Worm (Caenorhabditis elegans) whole organism, L4 larva: ENCODE measurements around the gene nhr-39.

Experiments used
- F10B5.3 ChIP-seq: sonication (generic microtip); optimal IDR thresholded peaks from 2 replicates; lab custom pipeline; 2016; ENCODE audit warnings: mild to moderate bottlenecking, missing genetic modification characterization, missing compliant biosample characterization
- F37D6.2 ChIP-seq: sonication (generic microtip); optimal IDR thresholded peaks from 2 replicates; lab custom pipeline; 2016; ENCODE audit warnings: mild to moderate bottlenecking, missing genetic modification characterization, missing compliant biosample characterization
- F44E2.7 ChIP-seq: fragments of 200-800 bp; sonication (Bioruptor generic); IDR thresholded peaks from 2 replicates; pipeline ENCODE4 v2.1.2; 2022; ENCODE audit warnings: missing genetic modification characterization, missing compliant biosample characterization
- T20F7.1 ChIP-seq: fragments of 200-800 bp; sonication (Bioruptor generic); optimal IDR thresholded peaks from 2 replicates; lab custom pipeline; 2018; ENCODE audit warnings: mild to moderate bottlenecking, missing genetic modification characterization, missing compliant biosample characterization
- Y48G9A.11 ChIP-seq: fragments of 200-800 bp; sonication (Bioruptor generic); IDR thresholded peaks from 2 replicates; pipeline ENCODE4 v1.3.6; 2022; ENCODE audit warnings: missing genetic modification reagents, missing genetic modification characterization, missing compliant biosample characterization
- ama-1 ChIP-seq: fragments of 150-350 bp; optimal IDR thresholded peaks from 2 replicates; lab custom pipeline; 2014; ENCODE audit warnings: inconsistent platforms, mixed read lengths
- arid-1 ChIP-seq: fragments of 200-800 bp; sonication (Bioruptor generic); conservative IDR thresholded peaks from 2 replicates; pipeline ENCODE4 v1.3.6; 2022; ENCODE audit warnings: missing genetic modification reagents, missing genetic modification characterization, missing compliant biosample characterization
- ceh-20 ChIP-seq: fragments of 200-800 bp; sonication (Bioruptor generic); IDR thresholded peaks from 2 replicates; pipeline ENCODE4 v1.3.6; 2022; ENCODE audit warnings: missing genetic modification reagents, missing genetic modification characterization, missing compliant biosample characterization
- ceh-82 ChIP-seq: sonication (generic microtip); optimal IDR thresholded peaks from 2 replicates; lab custom pipeline; 2017; ENCODE audit warnings: missing biosample characterization, missing genetic modification characterization
- daf-16 ChIP-seq, 3 experiments: sonication (generic microtip); optimal IDR thresholded peaks; 2 replicates each; lab custom pipeline; 2016 to 2017; ENCODE audit warnings: missing genetic modification characterization in 3 of 3, missing genetic modification reagents in 3 of 3, mild to moderate bottlenecking in 2 of 3, missing compliant biosample characterization in 2 of 3, missing biosample characterization in 1 of 3, moderate library complexity in 1 of 3
- daf-19 ChIP-seq: fragments of 200-800 bp; sonication (Bioruptor generic); conservative IDR thresholded peaks from 2 replicates; pipeline ENCODE4 v1.3.6; 2022; ENCODE audit warnings: missing genetic modification characterization, missing compliant biosample characterization
- dmd-9 ChIP-seq: fragments of 200-800 bp; sonication (Bioruptor generic); IDR thresholded peaks from 2 replicates; pipeline ENCODE4 v1.3.6; 2022; ENCODE audit warnings: missing genetic modification reagents, missing genetic modification characterization, missing compliant biosample characterization
- dpl-1 ChIP-seq: fragments of 150-350 bp; optimal IDR thresholded peaks from 2 replicates; lab custom pipeline; 2014; ENCODE audit warnings: missing biosample characterization, missing genetic modification reagents, missing genetic modification characterization
- duxl-1 ChIP-seq: sonication (generic microtip); optimal IDR thresholded peaks from 2 replicates; lab custom pipeline; 2016; ENCODE audit warnings: mild to moderate bottlenecking, missing genetic modification characterization, moderate library complexity, missing compliant biosample characterization; ENCODE audit not compliant: poor library complexity
- egl-27 ChIP-seq: sonication (generic microtip); optimal IDR thresholded peaks from 3 replicates; lab custom pipeline; 2017; ENCODE audit warnings: missing biosample characterization, missing genetic modification reagents, missing genetic modification characterization
- fkh-10 ChIP-seq: fragments of 150-350 bp; optimal IDR thresholded peaks from 2 replicates; lab custom pipeline; 2014; ENCODE audit warnings: missing biosample characterization, missing genetic modification reagents, missing genetic modification characterization
- hif-1 ChIP-seq, 2 experiments: sonication (generic microtip); optimal IDR thresholded peaks; 2 replicates each; lab custom pipeline; 2016 to 2017; ENCODE audit warnings: missing compliant biosample characterization in 2 of 2, missing genetic modification characterization in 2 of 2, missing genetic modification reagents in 2 of 2, missing genotype in 2 of 2, mild to moderate bottlenecking in 1 of 2
- hmg-1.1 ChIP-seq: fragments of 200-800 bp; sonication (Bioruptor generic); IDR thresholded peaks from 2 replicates; pipeline ENCODE4 v1.3.6; 2022; ENCODE audit warnings: missing genetic modification reagents, missing genetic modification characterization, missing compliant biosample characterization
- jun-1 ChIP-seq: fragments of 150-350 bp; optimal IDR thresholded peaks from 2 replicates; lab custom pipeline; 2014; ENCODE audit warnings: missing biosample characterization, missing genetic modification reagents, missing genetic modification characterization
- lin-1 ChIP-seq: fragments of 200-800 bp; sonication (Bioruptor generic); IDR thresholded peaks from 2 replicates; pipeline ENCODE4 v1.3.6; 2022; ENCODE audit warnings: missing genetic modification reagents, missing genetic modification characterization, missing compliant biosample characterization
- lin-15B ChIP-seq: fragments of 150-350 bp; sonication (generic microtip); optimal IDR thresholded peaks from 3 replicates; lab custom pipeline; 2014; ENCODE audit warnings: missing biosample characterization, missing genetic modification characterization
- lin-29 ChIP-seq: fragments of 200-800 bp; sonication (Bioruptor generic); IDR thresholded peaks from 2 replicates; pipeline ENCODE4 v1.3.6; 2022; ENCODE audit warnings: missing genetic modification reagents, missing genetic modification characterization, missing compliant biosample characterization
- lir-3 ChIP-seq: sonication (generic microtip); optimal IDR thresholded peaks from 2 replicates; lab custom pipeline; 2016; ENCODE audit warnings: mild to moderate bottlenecking, missing genetic modification characterization, missing compliant biosample characterization
- lsy-2 ChIP-seq, 2 experiments: fragments of 150-350 bp in 1 of 2; sonication (generic microtip) in 1 of 2; optimal IDR thresholded peaks; 2 replicates each; lab custom pipeline; 2014 to 2017; ENCODE audit warnings: missing biosample characterization in 2 of 2, missing genetic modification characterization in 2 of 2
- madf-5 ChIP-seq, 2 experiments: fragments of 200-800 bp; sonication (Bioruptor generic); IDR thresholded peaks; 2 replicates each; pipeline ENCODE4 v1.3.6; 2022; ENCODE audit warnings: missing compliant biosample characterization in 2 of 2, missing genetic modification characterization in 2 of 2
- madf-9 ChIP-seq: fragments of 200-800 bp; sonication (Bioruptor generic); conservative IDR thresholded peaks from 2 replicates; pipeline ENCODE4 v1.3.6; 2022; ENCODE audit warnings: missing genetic modification reagents, missing genetic modification characterization, missing compliant biosample characterization
- mdl-1 ChIP-seq, 2 experiments: fragments of 150-350 bp in 1 of 2; sonication (generic microtip) in 1 of 2; optimal IDR thresholded peaks; 2 replicates each; lab custom pipeline; 2014 to 2017; ENCODE audit warnings: missing biosample characterization in 2 of 2, missing genetic modification characterization in 2 of 2
- mdt-29 ChIP-seq: fragments of 200-800 bp; sonication (Bioruptor generic); IDR thresholded peaks from 2 replicates; pipeline ENCODE4 v1.3.6; 2022; ENCODE audit warnings: missing genetic modification reagents, missing genetic modification characterization, missing compliant biosample characterization
- mxl-2 ChIP-seq: fragments of 200-800 bp; sonication (Bioruptor generic); conservative IDR thresholded peaks from 2 replicates; pipeline ENCODE4 v1.3.6; 2022; ENCODE audit warnings: missing genetic modification reagents, missing genetic modification characterization, missing compliant biosample characterization
- mxl-3 ChIP-seq: fragments of 200-800 bp; sonication (Bioruptor generic); optimal IDR thresholded peaks from 2 replicates; lab custom pipeline; 2018; ENCODE audit warnings: mild to moderate bottlenecking, missing genetic modification characterization, missing compliant biosample characterization
- nhr-10 ChIP-seq: fragments of 150-350 bp; optimal IDR thresholded peaks from 2 replicates; lab custom pipeline; 2014; ENCODE audit warnings: missing biosample characterization, missing genetic modification characterization
- nhr-102 ChIP-seq: sonication (generic microtip); optimal IDR thresholded peaks from 2 replicates; lab custom pipeline; 2016; ENCODE audit warnings: mild to moderate bottlenecking, missing genetic modification characterization, moderate library complexity, missing compliant biosample characterization
- nhr-237 ChIP-seq: sonication (generic microtip); optimal IDR thresholded peaks from 2 replicates; lab custom pipeline; 2017; ENCODE audit warnings: missing biosample characterization, missing genetic modification characterization
- nhr-48 ChIP-seq: sonication (generic microtip); optimal IDR thresholded peaks from 2 replicates; lab custom pipeline; 2016; ENCODE audit warnings: mild to moderate bottlenecking, missing genetic modification characterization, missing compliant biosample characterization
- nhr-6 ChIP-seq: fragments of 150-350 bp; optimal IDR thresholded peaks from 2 replicates; lab custom pipeline; 2014; ENCODE audit warnings: missing biosample characterization, missing genetic modification characterization
- nhr-76 ChIP-seq: fragments of 150-350 bp; optimal IDR thresholded peaks from 2 replicates; lab custom pipeline; 2014; ENCODE audit warnings: missing biosample characterization, missing genetic modification characterization
- pha-4 ChIP-seq, 2 experiments: fragments of 150-350 bp in 1 of 2; fragments of 200-800 bp in 1 of 2; sonication (Bioruptor generic) in 1 of 2; IDR thresholded peaks in 1 of 2; optimal IDR thresholded peaks in 1 of 2; 2 replicates each; pipeline versions ENCODE4 v1.3.6 to Lab custom; 2014 to 2022; ENCODE audit warnings: missing genetic modification characterization in 2 of 2, missing genetic modification reagents in 2 of 2, missing biosample characterization in 1 of 2, missing compliant biosample characterization in 1 of 2
- saeg-2 ChIP-seq: fragments of 200-800 bp; sonication (Bioruptor generic); IDR thresholded peaks from 2 replicates; pipeline ENCODE4 v1.3.6; 2022; ENCODE audit warnings: missing genetic modification reagents, missing genetic modification characterization, missing compliant biosample characterization
- skn-1 ChIP-seq: fragments of 150-350 bp; optimal IDR thresholded peaks from 2 replicates; lab custom pipeline; 2014; ENCODE audit warnings: missing biosample characterization, missing genetic modification characterization
- snpc-1.2 ChIP-seq: fragments of 200-800 bp; sonication (Bioruptor generic); IDR thresholded peaks from 2 replicates; pipeline ENCODE4 v1.3.6; 2022; ENCODE audit warnings: missing genetic modification reagents, missing genetic modification characterization, missing compliant biosample characterization
- snpc-4 ChIP-seq: fragments of 150-350 bp; optimal IDR thresholded peaks from 2 replicates; lab custom pipeline; 2014; ENCODE audit warnings: missing biosample characterization, missing genetic modification characterization
- spr-3 ChIP-seq: fragments of 200-800 bp; sonication (Bioruptor generic); optimal IDR thresholded peaks from 2 replicates; lab custom pipeline; 2018; ENCODE audit warnings: mild to moderate bottlenecking, missing genetic modification characterization, missing compliant biosample characterization
- tra-1 ChIP-seq: fragments of 200-800 bp; sonication (Bioruptor generic); IDR thresholded peaks from 2 replicates; pipeline ENCODE4 v1.3.6; 2022; ENCODE audit warnings: missing genetic modification reagents, missing genetic modification characterization, missing compliant biosample characterization
- vab-7 ChIP-seq: fragments of 200-800 bp; sonication (Bioruptor generic); IDR thresholded peaks from 2 replicates; pipeline ENCODE4 v1.3.6; 2022; ENCODE audit warnings: missing genetic modification reagents, missing genetic modification characterization, missing compliant biosample characterization
- zag-1 ChIP-seq: fragments of 150-350 bp; optimal IDR thresholded peaks from 2 replicates; lab custom pipeline; 2014; ENCODE audit warnings: missing biosample characterization, missing genetic modification characterization
- zfp-2 ChIP-seq: sonication (generic microtip); optimal IDR thresholded peaks from 2 replicates; lab custom pipeline; 2016; ENCODE audit warnings: mild to moderate bottlenecking, missing genetic modification characterization, missing compliant biosample characterization
- zfp-3 ChIP-seq: fragments of 200-800 bp; sonication (Bioruptor generic); conservative IDR thresholded peaks from 2 replicates; pipeline ENCODE4 v1.3.6; 2022; ENCODE audit warnings: missing genetic modification reagents, missing genetic modification characterization, missing compliant biosample characterization
- zip-2 ChIP-seq: fragments of 150-350 bp; optimal IDR thresholded peaks from 2 replicates; lab custom pipeline; 2014; ENCODE audit warnings: missing biosample characterization, missing genetic modification characterization
- ztf-7 ChIP-seq: fragments of 150-350 bp; optimal IDR thresholded peaks from 2 replicates; lab custom pipeline; 2014; ENCODE audit warnings: missing biosample characterization, missing genetic modification characterization

Gene nhr-39

DNA sequence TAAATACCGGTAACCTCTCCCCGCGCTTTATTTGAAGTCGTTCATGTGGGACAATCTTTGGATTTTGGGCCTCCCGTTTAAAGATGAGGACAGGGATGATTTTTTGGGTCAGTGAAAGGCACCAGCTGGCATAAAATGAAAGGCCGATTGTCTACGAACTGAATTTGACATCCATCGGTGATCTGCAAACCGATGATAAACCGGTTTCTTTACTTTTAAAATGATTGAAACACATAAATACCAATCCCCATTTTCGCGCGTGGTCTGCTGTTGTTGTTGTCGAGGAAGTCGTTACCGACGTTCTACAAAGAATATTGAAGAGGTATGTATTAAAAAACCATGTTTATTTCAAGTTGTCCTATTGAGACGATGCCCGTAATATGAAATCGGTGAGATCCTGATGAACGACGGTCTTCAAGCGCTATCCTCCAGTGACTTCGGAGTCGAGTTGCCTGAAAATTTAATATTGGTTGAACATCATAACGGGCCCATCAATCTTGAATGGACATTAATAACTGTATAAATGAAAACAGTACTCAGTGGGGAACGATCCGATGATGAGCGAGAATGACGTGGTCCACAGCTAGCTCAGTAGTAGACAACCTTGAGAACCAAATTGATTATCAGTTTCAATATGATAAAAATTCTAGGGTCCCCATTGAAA lies 40.0 kb downstream of the nhr-39 start:
- TF ChIP-seq F37D6.2 (tag; lab: Kevin White, UChicago) (no peak), hif-1 (tag; optimal IDR thresholded peaks at IDR 0.05; lab: Kevin White, UChicago) (no peak), lir-3 (tag; lab: Kevin White, UChicago) (no peak), nhr-48 (tag; lab: Kevin White, UChicago) (no peak), mxl-3 (no peak), daf-19 (GFP tag; lab: Robert Waterston, UW) (peak; percentile 80; the same call in 1 of the 2 replicates), skn-1 (tag; lab: Kevin White, UChicago) (no peak), F44E2.7 (no peak), mxl-2 (no peak), dmd-9 (GFP tag; lab: Robert Waterston, UW) (peak; percentile 56; the same call in 1 of the 2 replicates), duxl-1 (no peak), vab-7 (GFP tag; lab: Robert Waterston, UW) (peak; percentile 69), arid-1 (GFP tag; lab: Robert Waterston, UW) (peak; percentile 48; the same call in 1 of the 2 replicates), mdl-1 (tag; optimal IDR thresholded peaks at IDR 0.05; lab: Kevin White, UChicago) (no peak), T20F7.1 (no peak), mdt-29 (GFP tag; lab: Robert Waterston, UW) (no peak; the same call in none of the 2 replicates), nhr-6 (no peak), spr-3 (GFP tag; lab: Kevin White, UChicago) (no peak), zip-2 (tag; lab: Kevin White, UChicago) (no peak), snpc-4 (tag; lab: Kevin White, UChicago) (no peak), pha-4 (GFP tag; IDR thresholded peaks at IDR 0.05; lab: Robert Waterston, UW) (peak; percentile 58; the same call in 1 of the 2 replicates), pha-4 (tag; optimal IDR thresholded peaks at IDR 0.05; lab: Kevin White, UChicago) (no peak), lsy-2 (tag; optimal IDR thresholded peaks at IDR 0.05; lab: Kevin White, UChicago) (no peak), fkh-10 (no peak), ztf-7 (tag; lab: Kevin White, UChicago) (no peak), hmg-1.1 (GFP tag; lab: Robert Waterston, UW) (peak; percentile 59), saeg-2 (GFP tag; lab: Robert Waterston, UW) (peak; percentile 79; the same call in 1 of the 2 replicates), zag-1 (tag; lab: Kevin White, UChicago) (no peak), lin-29 (GFP tag; lab: Robert Waterston, UW) (peak; percentile 77), nhr-10 (no peak), ceh-20 (GFP tag; lab: Robert Waterston, UW) (peak; percentile 67), ama-1 (lab: Kevin White, UChicago) (no peak), Y48G9A.11 (GFP tag; lab: Robert Waterston, UW) (peak; percentile 75), egl-27 (tag; lab: Kevin White, UChicago) (no peak), daf-16 (GFP tag; optimal IDR thresholded peaks at IDR 0.05; lab: Kevin White, UChicago) (no peak), daf-16 (tag; optimal IDR thresholded peaks at IDR 0.05; lab: Kevin White, UChicago) (no peak), madf-5 (GFP tag; IDR thresholded peaks at IDR 0.05; lab: Robert Waterston, UW) (no peak), tra-1 (GFP tag; lab: Robert Waterston, UW) (0 out of 2 replicates have a peak, but pooled peaks have one; percentile 25), ceh-82 (no peak), jun-1 (tag; lab: Kevin White, UChicago) (no peak), zfp-2 (tag; lab: Kevin White, UChicago) (no peak), madf-9 (GFP tag; lab: Robert Waterston, UW) (0 out of 2 replicates have a peak, but pooled peaks have one; percentile 45), lin-15B (tag; lab: Kevin White, UChicago) (no peak), dpl-1 (GFP tag; lab: Kevin White, UChicago) (no peak), lin-1 (GFP tag; lab: Robert Waterston, UW) (peak; percentile 21), snpc-1.2 (GFP tag; lab: Robert Waterston, UW) (peak; percentile 69), F10B5.3 (tag; lab: Kevin White, UChicago) (no peak), nhr-237 (no peak), zfp-3 (peak; percentile 84), nhr-76 (tag; lab: Kevin White, UChicago) (no peak), nhr-102 (tag; lab: Kevin White, UChicago) (no peak)
